Fruit fly (Drosophila melanogaster) whole organism, embryonic: Measurements from ENCODE around the gene Tomosyn.

Experiments used
- CG11093 ChIP-seq: fragments of 200-800 bp; sonication (Bioruptor generic); IDR thresholded peaks from 3 replicates; pipeline ENCODE4 v1.3.6; 2022; ENCODE audit warnings: missing biosample characterization, missing genetic modification characterization
- CG6272 ChIP-seq: fragments of 200-800 bp; sonication (Bioruptor generic); IDR thresholded peaks from 2 replicates; pipeline ENCODE4 v1.3.6; 2022; ENCODE audit warnings: missing biosample characterization, missing genetic modification characterization
- CG8281 ChIP-seq: fragments of 200-800 bp; sonication (Bioruptor generic); optimal IDR thresholded peaks from 2 replicates; lab custom pipeline; 2018; ENCODE audit warnings: missing biosample characterization, mild to moderate bottlenecking, missing genetic modification characterization, moderate library complexity
- Ets97D ChIP-seq: fragments of 200-800 bp; sonication (Bioruptor generic); optimal IDR thresholded peaks from 3 replicates; lab custom pipeline; 2016; ENCODE audit warnings: missing biosample characterization, missing genetic modification characterization
- dimm ChIP-seq: fragments of 200-800 bp; sonication (Bioruptor generic); IDR thresholded peaks from 2 replicates; pipeline ENCODE4 v1.3.6; 2022; ENCODE audit warnings: missing biosample characterization, missing genetic modification characterization
- kah ChIP-seq: fragments of 200-800 bp; sonication (Bioruptor generic); optimal IDR thresholded peaks from 2 replicates; lab custom pipeline; 2018; ENCODE audit warnings: missing biosample characterization, mild to moderate bottlenecking, missing genetic modification characterization
- ttk ChIP-seq: fragments of 200-800 bp; sonication (Bioruptor generic); IDR thresholded peaks from 2 replicates; pipeline ENCODE4 v2.1.2; 2022; ENCODE audit warnings: missing biosample characterization, missing genetic modification characterization
- yki ChIP-seq: fragments of >200 bp; optimal IDR thresholded peaks from 3 replicates; lab custom pipeline; 2018

The Tomosyn gene

dm6 chrX:12699095-12699750 is 67.8 kb downstream of the Tomosyn start (continued):
- TF ChIP-seq CG6272 (no peak), Ets97D (no peak), CG11093 (GFP tag; lab: Robert Waterston, UW) (no peak), yki (lab: Kevin White, UChicago) (no peak), kah (GFP tag; lab: Kevin White, UChicago) (no peak), dimm (GFP tag; lab: Robert Waterston, UW) (no peak), CG8281 (tag; lab: Kevin White, UChicago) (no peak), ttk (0 out of 2 replicates have a peak, but pooled peaks have one; percentile 19)
